Worm (Caenorhabditis elegans): ENCODE measurements around the gene F21D5.9.

F21D5.9 gene

DNA sequence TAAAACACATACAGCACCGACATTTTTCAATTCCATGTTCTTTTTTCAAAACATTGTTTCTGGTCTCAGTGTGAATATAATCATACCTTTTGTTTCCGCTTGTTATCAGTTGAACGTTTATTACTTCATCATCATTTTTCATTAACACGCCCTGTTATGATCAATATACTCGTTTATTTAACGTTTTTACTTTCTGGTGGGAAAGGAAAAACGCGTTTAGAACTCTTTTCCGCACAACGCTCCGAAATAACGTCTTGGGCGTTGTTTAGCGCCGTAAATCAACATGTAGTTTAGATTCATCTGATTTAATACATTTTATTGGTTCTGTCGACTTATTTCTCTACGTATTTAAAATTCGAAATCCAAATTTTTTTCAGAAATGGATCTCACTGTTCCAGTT is 1.5 kb downstream of the F21D5.9 start, which contains the start of gene pgm-3:
pgm-3 (plus strand) TSS at position 378 of the 400 bp plus-strand sequence.
- TF ChIP-seq dao-5 (tag; optimal IDR thresholded peaks at IDR 0.05) (no peak), him-1 (tag; optimal IDR thresholded peaks at IDR 0.05) (no peak), W03F9.2 (tag; optimal IDR thresholded peaks at IDR 0.05) (no peak)

DNA sequence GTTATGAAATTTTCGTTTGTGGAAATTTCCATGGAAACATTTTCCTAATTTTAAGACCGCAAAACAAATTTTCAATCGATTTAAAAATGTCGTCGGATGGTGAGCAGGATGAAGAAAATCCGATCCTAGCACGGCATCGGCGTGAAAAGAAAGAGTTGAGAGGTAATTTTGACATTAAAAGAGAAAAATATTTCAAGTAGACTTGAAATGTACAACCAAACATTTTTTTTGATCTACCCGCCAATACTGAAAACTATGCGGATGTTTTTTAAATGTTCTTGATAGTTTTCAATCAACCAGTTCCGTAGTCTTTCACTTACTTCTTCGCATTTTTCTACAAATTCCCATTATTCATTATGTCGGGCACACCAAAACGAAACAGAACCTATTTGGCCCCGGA is 4.3 kb downstream of the F21D5.9 start, which contains the start of gene otub-3:
otub-3 (plus strand) TSS at position 56 of the 400 bp plus-strand sequence.
- TF ChIP-seq dao-5 (tag; optimal IDR thresholded peaks at IDR 0.05): no peak
- no peak for TF ChIP-seq him-1 (tag; optimal IDR thresholded peaks at IDR 0.05)
- no peak for TF ChIP-seq W03F9.2 (tag; optimal IDR thresholded peaks at IDR 0.05)

DNA sequence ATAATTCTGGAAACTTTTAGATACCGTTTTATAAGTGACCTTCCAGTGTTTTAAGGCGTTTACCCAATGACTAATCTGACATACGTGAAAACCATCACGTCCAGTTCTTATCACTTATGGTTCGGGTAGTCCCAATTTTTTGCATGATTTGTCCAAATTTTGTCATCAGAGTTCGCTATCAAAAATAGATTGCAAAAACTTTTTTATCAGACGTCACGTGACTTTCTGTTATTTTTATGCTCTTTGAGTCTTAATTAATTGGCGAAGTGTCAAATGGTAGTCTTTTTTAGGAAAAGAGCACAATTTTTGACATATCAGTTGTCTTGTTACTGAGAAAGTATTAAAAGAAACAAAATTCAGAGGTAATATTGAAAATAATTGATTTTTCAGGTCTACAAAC is 5.8 kb downstream of the F21D5.9 start:
- TF ChIP-seq him-1 (tag; optimal IDR thresholded peaks at IDR 0.05) (no peak), W03F9.2 (tag; optimal IDR thresholded peaks at IDR 0.05) (no peak), dao-5 (tag; optimal IDR thresholded peaks at IDR 0.05) (no peak)

DNA sequence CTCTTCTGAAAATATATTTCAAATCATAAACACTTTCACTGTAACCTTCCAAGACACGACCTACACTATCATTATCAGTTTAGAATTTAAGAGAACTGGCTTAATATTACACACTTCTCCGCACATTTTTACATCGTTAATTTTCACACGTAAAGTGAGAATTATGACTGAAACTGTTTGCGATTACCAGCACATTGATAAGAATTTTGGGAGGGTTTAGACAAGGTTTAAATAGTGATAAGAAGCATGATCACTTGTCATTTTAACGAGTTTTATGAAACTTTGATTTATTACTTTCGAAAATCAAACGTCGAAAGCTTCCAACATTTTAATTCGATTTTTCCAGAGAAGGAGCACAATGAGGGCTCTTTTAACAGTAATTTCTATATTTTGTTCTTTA is 6.6 kb downstream of the F21D5.9 start, which contains the start of gene F21D5.3:
F21D5.3 (plus strand) TSS at position 347 of the 400 bp plus-strand sequence.
- TF ChIP-seq dao-5 (tag; optimal IDR thresholded peaks at IDR 0.05) (no peak), him-1 (tag; optimal IDR thresholded peaks at IDR 0.05) (no peak), W03F9.2 (tag; optimal IDR thresholded peaks at IDR 0.05) (no peak)

DNA sequence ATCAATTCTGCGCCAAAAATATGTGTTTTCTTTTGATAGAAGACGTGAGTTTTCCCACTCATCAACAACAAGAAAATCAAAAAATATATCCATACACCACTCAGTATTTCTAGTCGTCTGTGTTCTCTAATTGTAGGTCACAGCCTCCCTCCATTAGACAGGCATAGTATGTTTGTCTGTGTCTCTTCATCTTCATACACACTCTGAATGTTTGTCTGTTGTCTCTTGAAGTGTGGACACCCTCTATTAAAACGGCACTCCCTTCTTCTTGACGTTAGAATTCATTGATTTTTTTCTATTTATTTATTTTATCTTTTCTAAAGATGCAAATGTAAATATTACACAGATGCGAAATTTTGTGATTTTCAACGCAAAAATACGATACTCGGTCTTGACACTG is 13.5 kb downstream of the F21D5.9 start:
- TF ChIP-seq him-1 (tag; optimal IDR thresholded peaks at IDR 0.05) (no peak), W03F9.2 (tag; optimal IDR thresholded peaks at IDR 0.05) (peak; percentile 10)

DNA sequence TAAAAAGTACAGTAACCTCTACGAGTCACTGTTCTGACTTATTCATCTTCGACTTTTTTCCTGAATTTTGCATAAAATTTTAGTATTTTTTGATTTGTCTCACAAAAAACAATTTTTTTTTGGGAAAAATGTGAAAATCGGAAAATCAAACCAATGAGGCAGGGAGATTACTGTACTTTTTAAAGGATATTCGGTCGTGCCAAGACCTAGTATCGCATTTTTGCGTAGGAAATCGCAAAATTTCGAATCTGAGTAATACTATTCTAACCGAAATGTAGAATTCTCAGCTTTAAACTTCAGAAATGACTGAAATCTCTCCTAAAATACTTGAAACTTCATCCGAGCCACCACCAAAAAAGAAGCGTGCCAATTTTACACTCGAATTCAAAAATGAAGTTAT is 14.0 kb downstream of the F21D5.9 start, which contains the start of gene F21D5.4:
F21D5.4 (plus strand) TSS at position 301 of the 400 bp plus-strand sequence.
- TF ChIP-seq dao-5 (tag; optimal IDR thresholded peaks at IDR 0.05) (no peak), W03F9.2 (tag; optimal IDR thresholded peaks at IDR 0.05) (no peak), him-1 (tag; optimal IDR thresholded peaks at IDR 0.05) (no peak)

DNA sequence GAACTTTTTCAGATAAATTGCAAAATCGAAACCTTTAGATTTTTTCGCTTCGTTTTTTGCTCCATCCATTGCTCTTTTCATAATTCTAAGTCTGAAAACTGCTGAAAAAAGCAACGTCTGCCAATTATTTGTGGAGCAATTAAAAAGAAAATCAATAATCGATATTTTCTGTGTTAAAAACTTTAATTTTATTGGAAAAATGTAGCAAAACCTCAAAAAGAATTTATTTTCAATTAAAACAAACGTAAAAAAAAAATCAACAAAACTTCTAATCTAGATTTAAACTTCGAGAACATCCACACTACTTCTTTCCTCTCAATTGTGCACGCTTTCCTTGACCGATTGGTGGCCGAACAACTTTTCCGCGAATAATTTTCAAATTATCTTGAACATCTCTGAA is 15.5 kb downstream of the F21D5.9 start, which contains the start of gene F21D5.5:
F21D5.5 (minus strand) TSS at position 101 of the 400 bp plus-strand sequence.
- TF ChIP-seq dao-5 (tag; optimal IDR thresholded peaks at IDR 0.05) (no peak), him-1 (tag; optimal IDR thresholded peaks at IDR 0.05) (no peak)

DNA sequence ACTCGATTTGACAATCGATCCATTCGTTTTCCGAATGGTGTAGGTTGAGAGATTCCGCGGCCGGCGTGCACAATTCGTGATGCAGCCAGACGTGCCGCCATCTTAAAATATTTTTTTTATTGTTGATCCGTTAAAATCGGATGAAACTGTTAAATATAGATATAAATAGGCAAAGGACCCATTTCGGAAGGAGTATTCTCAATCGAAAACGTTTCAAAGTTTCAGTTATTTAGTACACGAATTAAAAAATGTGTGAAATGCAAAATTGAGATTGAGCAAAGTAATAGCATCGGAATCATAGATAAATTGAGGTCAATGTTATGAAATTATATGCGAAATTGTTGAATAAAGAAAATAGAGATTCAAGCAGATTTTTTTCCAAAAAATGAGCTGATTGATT is 16.1 kb downstream of the F21D5.9 start, which contains the start of gene mrps-33:
mrps-33 (minus strand) TSS at position 101 of the 400 bp plus-strand sequence.
- no peak for TF ChIP-seq dao-5 (tag; optimal IDR thresholded peaks at IDR 0.05)
- TF ChIP-seq him-1 (tag; optimal IDR thresholded peaks at IDR 0.05): no peak
- TF ChIP-seq W03F9.2 (tag; optimal IDR thresholded peaks at IDR 0.05): no peak

DNA sequence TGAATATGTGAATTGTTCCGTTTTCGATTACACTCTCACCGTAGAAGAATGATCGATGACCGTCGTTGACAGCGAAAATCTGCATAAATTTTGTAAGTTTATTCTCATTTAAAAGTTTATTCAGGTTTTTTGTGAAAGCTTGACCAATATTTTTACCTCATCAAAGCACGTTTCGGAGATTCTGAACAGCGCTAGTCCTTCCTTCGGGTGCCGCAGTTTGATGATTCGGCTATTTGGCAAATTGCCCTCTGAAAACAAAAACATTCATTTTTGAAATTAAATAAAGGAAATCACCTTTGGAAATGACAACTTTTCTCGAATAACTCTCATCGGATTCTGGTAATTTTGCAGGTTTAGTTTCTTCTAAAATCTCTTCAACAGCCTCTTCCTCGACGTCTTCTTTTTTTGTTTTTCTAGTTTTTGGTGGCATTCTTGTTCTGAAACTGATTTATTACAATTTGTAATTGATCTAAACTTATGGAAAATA is 17.2 kb downstream of the F21D5.9 start, which contains the start of gene F21D5.6:
F21D5.6 (minus strand) TSS at position 437 of the 487 bp plus-strand sequence.
- TF ChIP-seq W03F9.2 (tag; optimal IDR thresholded peaks at IDR 0.05): no peak
- TF ChIP-seq him-1 (tag; optimal IDR thresholded peaks at IDR 0.05): no peak
- TF ChIP-seq dao-5 (tag; optimal IDR thresholded peaks at IDR 0.05): no peak

DNA sequence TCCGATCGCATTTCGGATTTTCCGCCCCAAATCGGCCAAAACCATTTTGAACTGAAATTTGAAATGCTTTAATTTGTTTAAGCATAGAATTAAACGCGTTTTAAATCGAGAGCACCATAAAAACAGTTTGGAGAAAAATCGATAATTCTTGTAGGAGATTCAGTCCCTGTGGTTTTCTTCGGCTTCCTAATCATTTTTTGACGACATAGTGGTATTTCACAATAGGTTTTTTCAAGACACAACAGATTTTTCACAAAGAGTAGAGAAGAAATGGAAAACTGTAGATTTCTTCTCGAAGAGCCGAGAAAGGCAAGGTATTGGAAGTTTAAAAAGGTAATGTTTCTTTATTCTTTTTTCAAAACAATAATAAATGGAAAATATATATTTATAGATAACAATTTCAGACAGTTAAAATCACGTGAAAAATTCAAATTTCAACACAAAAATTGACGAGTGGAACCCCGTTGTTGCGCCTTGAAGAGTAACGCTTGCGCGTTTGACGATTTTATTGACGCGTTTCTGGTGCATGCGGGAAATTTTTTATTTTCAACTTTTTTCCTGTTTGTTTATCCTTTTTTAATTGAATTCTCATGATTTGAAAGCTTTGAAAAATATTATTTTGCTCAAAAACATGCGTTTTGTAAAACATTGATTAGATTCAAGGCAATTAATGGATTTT is 20.0 kb downstream of the F21D5.9 start, which contains the start of gene F21D5.7:
F21D5.7 (minus strand) TSS at position 51 of the 679 bp plus-strand sequence.
- TF ChIP-seq dao-5 (tag; optimal IDR thresholded peaks at IDR 0.05) (no peak), W03F9.2 (tag; optimal IDR thresholded peaks at IDR 0.05) (peak; percentile 92), him-1 (tag; optimal IDR thresholded peaks at IDR 0.05) (no peak)

DNA sequence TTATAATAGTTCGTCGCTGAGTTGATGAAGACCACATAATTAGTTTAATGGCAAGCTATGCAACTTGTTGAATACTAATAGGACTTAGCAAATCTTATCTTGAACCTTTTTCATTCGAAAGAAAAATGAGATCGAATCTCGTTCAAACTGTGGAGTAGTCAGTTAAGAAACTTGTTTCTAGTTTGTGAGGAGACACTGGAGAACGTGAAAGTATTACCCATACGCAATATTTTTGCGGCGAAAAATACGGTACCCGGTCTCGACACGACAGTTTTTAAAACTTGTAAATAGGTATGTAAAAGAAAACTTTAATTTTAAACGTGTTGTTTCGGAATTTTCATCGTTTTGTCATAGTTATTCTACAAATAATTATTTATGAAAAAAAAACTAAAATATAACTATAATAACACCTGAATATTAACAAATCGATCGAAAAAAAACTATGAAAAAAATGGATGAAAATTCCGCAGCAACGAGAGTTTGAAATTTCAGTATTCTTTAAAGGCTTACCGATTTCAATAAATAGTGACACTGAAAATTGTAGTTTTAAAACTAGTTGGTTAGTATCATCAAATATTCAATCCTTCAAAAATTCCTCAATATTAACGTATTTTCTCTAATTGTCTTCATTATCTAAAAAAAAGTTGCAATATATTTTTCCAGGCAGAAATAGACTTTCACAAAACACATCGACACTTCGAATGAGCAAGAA is 21.9 kb downstream of the F21D5.9 start, which contains the start of the genes F20C5.7 and parg-1:
F20C5.7 (minus strand) TSS at position 101 of the 712 bp plus-strand sequence.
parg-1 (plus strand) TSS at position 662 of the 712 bp plus-strand sequence.
- no peak for TF ChIP-seq W03F9.2 (tag; optimal IDR thresholded peaks at IDR 0.05)
- no peak for TF ChIP-seq dao-5 (tag; optimal IDR thresholded peaks at IDR 0.05)
- no peak for TF ChIP-seq him-1 (tag; optimal IDR thresholded peaks at IDR 0.05)

DNA sequence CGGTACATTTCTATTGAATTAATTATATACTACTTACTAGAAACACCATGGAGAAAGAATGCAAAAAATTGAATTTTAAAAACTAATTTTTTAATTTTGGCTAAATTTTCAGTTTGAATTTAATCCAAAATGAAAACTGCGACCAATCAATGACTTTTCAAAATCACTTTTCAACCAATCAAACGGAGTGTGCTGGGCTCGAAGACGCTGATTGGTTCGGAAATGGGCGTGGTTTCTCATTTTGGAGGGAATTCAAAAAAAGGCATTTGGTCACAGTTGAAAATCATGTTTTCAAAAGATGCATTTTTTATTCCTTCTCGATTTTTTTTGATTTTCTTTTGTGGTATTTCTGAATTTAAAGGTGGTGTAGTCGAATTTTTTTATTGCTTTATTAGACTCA is 25.1 kb downstream of the F21D5.9 start:
- TF ChIP-seq dao-5 (tag; optimal IDR thresholded peaks at IDR 0.05): no peak
- no peak for TF ChIP-seq him-1 (tag; optimal IDR thresholded peaks at IDR 0.05)
- no peak for TF ChIP-seq W03F9.2 (tag; optimal IDR thresholded peaks at IDR 0.05)

DNA sequence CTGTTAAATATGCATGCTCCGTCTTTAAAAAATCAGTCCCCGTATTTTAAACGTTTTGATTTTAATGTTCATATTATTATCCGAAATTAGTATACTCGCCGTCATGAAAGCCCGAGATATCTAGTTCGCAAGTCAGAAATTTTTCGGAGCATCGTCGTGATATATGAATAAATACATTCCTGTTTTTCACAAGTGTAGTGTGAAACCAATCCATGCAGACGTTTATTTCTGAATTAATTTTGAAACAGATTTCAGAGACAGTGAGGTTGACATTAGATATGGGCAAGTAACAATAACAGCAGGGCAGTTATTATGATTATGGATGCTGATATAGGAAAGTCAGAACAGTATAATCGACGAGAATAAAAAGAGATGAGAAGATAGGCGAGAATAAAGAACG is 28.7 kb downstream of the F21D5.9 start:
- no peak for TF ChIP-seq W03F9.2 (tag; optimal IDR thresholded peaks at IDR 0.05)
- no peak for TF ChIP-seq dao-5 (tag; optimal IDR thresholded peaks at IDR 0.05)
- no peak for TF ChIP-seq him-1 (tag; optimal IDR thresholded peaks at IDR 0.05)

DNA sequence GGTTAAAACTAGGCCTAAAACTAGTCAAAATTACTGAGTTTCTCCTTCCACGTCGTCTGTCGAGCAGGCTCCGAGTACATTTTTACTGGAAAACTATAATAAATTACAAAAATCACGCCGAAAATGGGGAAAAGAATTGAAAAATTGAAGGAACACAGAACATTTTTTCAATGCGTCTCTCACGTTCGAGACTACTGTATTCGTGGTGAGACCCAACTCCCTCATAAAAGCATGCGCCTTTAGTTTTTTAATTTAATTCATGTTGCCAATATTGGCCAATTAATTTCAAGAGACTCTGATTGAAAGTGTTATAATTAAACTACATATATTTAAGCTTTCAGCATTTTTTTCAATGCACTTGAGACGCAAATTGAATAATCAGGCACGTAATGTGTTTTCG is 30.3 kb downstream of the F21D5.9 start:
- TF ChIP-seq him-1 (tag; optimal IDR thresholded peaks at IDR 0.05) (no peak), dao-5 (tag; optimal IDR thresholded peaks at IDR 0.05) (no peak), W03F9.2 (tag; optimal IDR thresholded peaks at IDR 0.05) (no peak)
